Fruit fly (Drosophila melanogaster) whole organism, adult: ENCODE data around the gene CG14968.

Source experiments
- CG7045 ChIP-seq: fragments of 200-800 bp; sonication (Bioruptor generic); optimal IDR thresholded peaks from 2 replicates; lab custom pipeline; 2017; ENCODE audit warnings: missing biosample characterization, mild to moderate bottlenecking, missing genetic modification characterization
- Clk ChIP-seq: fragments of 200-800 bp; sonication (Bioruptor generic); optimal IDR thresholded peaks from 2 replicates; lab custom pipeline; 2017; ENCODE audit warnings: missing biosample characterization, missing genetic modification characterization
- bab1 ChIP-seq: fragments of 200-800 bp; sonication (Bioruptor generic); optimal IDR thresholded peaks from 3 replicates; lab custom pipeline; 2019; ENCODE audit warnings: missing biosample characterization, mild to moderate bottlenecking, missing genetic modification characterization, moderate library complexity
- kay ChIP-seq: fragments of 200-800 bp; sonication (Bioruptor generic); peaks from one replicate; lab custom pipeline; 2016; ENCODE audit warnings: missing biosample characterization, missing genetic modification characterization, borderline replicate concordance
- ovo ChIP-seq: fragments of 200-800 bp; sonication (Bioruptor generic); optimal IDR thresholded peaks from 2 replicates; lab custom pipeline; 2016; ENCODE audit warnings: missing biosample characterization, missing genetic modification characterization

dm6 chr3L:3308676-3309613, 6.0 kb upstream of the CG14968 start:
- TF ChIP-seq bab1 (GFP tag; lab: Kevin White, UChicago) (no peak), Clk (GFP tag; lab: Kevin White, UChicago) (no peak), kay (GFP tag; lab: Kevin White, UChicago) (peak; percentile 69), ovo (GFP tag; lab: Kevin White, UChicago) (no peak), CG7045 (no peak)
